Worm (Caenorhabditis elegans) whole organism, mixed stage, embryonic: ENCODE results near the gene C31B8.7.

Experiments
- drap-1 ChIP-seq: fragments of 200-800 bp; sonication (Bioruptor generic); optimal IDR thresholded peaks from 3 replicates; lab custom pipeline; 2018; ENCODE audit warnings: mild to moderate bottlenecking, missing genetic modification characterization, missing compliant biosample characterization
- elt-3 ChIP-seq: fragments of 150-350 bp; optimal IDR thresholded peaks from 2 replicates; lab custom pipeline; 2014; ENCODE audit warnings: missing biosample characterization, missing genetic modification characterization
- nhr-2 ChIP-seq: fragments of 150-350 bp; optimal IDR thresholded peaks from 2 replicates; lab custom pipeline; 2014; ENCODE audit warnings: missing biosample characterization, missing genetic modification characterization
- nhr-237 ChIP-seq: fragments of 150-350 bp; optimal IDR thresholded peaks from 2 replicates; lab custom pipeline; 2014; ENCODE audit warnings: missing biosample characterization, missing genetic modification characterization
- nhr-28 ChIP-seq: fragments of 150-350 bp; optimal IDR thresholded peaks from 2 replicates; lab custom pipeline; 2014; ENCODE audit warnings: missing biosample characterization, missing genetic modification characterization
- snpc-4 ChIP-seq: fragments of 150-350 bp; optimal IDR thresholded peaks from 2 replicates; lab custom pipeline; 2014; ENCODE audit warnings: missing biosample characterization, missing genetic modification characterization
- unc-39 ChIP-seq: fragments of 150-350 bp; optimal IDR thresholded peaks from 2 replicates; lab custom pipeline; 2014; ENCODE audit warnings: missing biosample characterization, missing genetic modification characterization
- unc-62 ChIP-seq: fragments of 150-350 bp; optimal IDR thresholded peaks from 2 replicates; lab custom pipeline; 2014; ENCODE audit warnings: missing biosample characterization, missing genetic modification reagents, missing genetic modification characterization
- ztf-11 ChIP-seq: fragments of 150-350 bp; optimal IDR thresholded peaks from 2 replicates; lab custom pipeline; 2014; ENCODE audit warnings: missing biosample characterization, missing genetic modification characterization

DNA sequence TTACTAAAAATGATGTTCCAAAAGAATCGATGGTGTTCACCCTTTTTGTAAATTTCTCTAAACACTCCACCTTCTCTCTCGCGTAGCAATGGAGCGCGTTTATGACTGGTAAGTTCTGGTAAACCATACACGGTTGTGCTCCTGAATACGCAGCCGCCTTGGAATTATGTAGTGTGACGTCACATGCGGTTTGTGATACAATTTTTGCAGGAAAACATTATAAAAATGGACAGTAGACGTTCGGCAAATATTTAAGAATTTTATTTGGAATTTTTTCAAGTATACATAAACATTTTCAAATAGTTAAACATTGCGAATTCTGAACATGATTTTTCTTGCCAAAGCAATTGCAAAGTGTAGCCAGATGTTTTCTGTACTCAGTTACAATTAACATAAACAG, 25.6 kb downstream of the C31B8.7 start, which contains the start of gene F37B4.10:
- TF ChIP-seq ztf-11 (tag; lab: Kevin White, UChicago) (no peak), nhr-237 (tag; lab: Kevin White, UChicago) (no peak), drap-1 (no peak), unc-39 (tag; lab: Kevin White, UChicago) (no peak), unc-62 (GFP tag; lab: Kevin White, UChicago) (no peak), elt-3 (tag; lab: Kevin White, UChicago) (no peak), nhr-28 (tag; lab: Kevin White, UChicago) (no peak), nhr-2 (no peak), snpc-4 (tag; lab: Kevin White, UChicago) (no peak)
